Fruit fly (Drosophila melanogaster) whole organism: ENCODE results near the gene Nf-YB.

ENCODE experiments used
- CG8478 ChIP-seq: fragments of >200 bp; optimal IDR thresholded peaks from 2 replicates; lab custom pipeline; 2018; ENCODE audit warnings: inconsistent platforms
- pan ChIP-seq: fragments of >200 bp; optimal IDR thresholded peaks from 2 replicates; lab custom pipeline; 2017
- psq ChIP-seq: fragments of >200 bp; optimal IDR thresholded peaks from 2 replicates; lab custom pipeline; 2017
- usp ChIP-seq: fragments of >200 bp; optimal IDR thresholded peaks from 2 replicates; lab custom pipeline; 2017; ENCODE audit warnings: missing biosample characterization, missing genetic modification characterization, mixed read lengths

DNA sequence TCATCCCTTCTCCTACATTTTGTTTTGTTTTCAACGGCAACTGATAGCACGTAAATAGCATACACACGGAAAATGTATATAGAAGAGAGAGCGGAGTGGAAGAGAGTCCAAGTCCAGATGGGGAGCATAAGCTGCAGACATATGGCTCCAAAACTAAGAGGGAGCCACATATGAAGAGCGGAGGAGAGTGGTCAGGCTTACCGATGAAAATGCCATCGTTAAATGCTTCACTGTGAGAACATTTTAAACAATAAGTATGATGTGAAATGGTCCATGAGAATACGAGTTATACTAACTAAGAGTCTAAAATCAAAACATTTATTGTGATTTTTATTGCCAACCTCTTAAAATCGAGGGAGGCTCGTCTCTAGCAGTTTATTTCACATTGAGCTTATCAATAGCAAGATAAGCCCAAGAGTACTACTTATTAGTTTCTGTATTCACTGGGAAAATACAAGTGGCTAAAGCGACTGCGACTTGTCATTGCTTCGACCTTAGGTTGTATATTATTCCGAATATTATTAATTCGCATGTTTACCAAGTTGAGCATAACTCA lies 28.8 kb downstream of the Nf-YB start:
- TF ChIP-seq psq (lab: Kevin White, UChicago) (no peak), CG8478 (lab: Kevin White, UChicago) (no peak), pan (lab: Kevin White, UChicago) (no peak), usp (GFP tag; lab: Kevin White, UChicago) (no peak)
